Fruit fly (Drosophila melanogaster) whole organism, pupa: ENCODE results near the gene CG43085.

Experiments
- CG10348 ChIP-seq: fragments of 200-800 bp; sonication (Bioruptor generic); IDR thresholded peaks from 2 replicates; pipeline ENCODE4 v1.3.6; 2022; ENCODE audit warnings: missing biosample characterization, missing genetic modification characterization
- CG12605 ChIP-seq: fragments of 200-800 bp; sonication (Bioruptor generic); IDR thresholded peaks from 2 replicates; pipeline ENCODE4 v1.3.6; 2022; ENCODE audit warnings: missing biosample characterization, missing genetic modification characterization
- CG13204 ChIP-seq: fragments of 200-800 bp; sonication (Bioruptor generic); optimal IDR thresholded peaks from 2 replicates; lab custom pipeline; 2018; ENCODE audit warnings: missing biosample characterization, mild to moderate bottlenecking, missing genetic modification characterization, moderate library complexity
- CG14655 ChIP-seq: fragments of 200-800 bp; sonication (Bioruptor generic); optimal IDR thresholded peaks from 3 replicates; lab custom pipeline; 2017; ENCODE audit warnings: mild to moderate bottlenecking, missing biosample characterization, missing genetic modification reagents, missing genetic modification characterization
- CG15710 ChIP-seq: fragments of 200-800 bp; sonication (Bioruptor generic); optimal IDR thresholded peaks from 2 replicates; lab custom pipeline; 2018; ENCODE audit warnings: missing biosample characterization, mild to moderate bottlenecking, missing genetic modification characterization, moderate library complexity
- CG17806 ChIP-seq: fragments of 200-800 bp; sonication (Bioruptor generic); optimal IDR thresholded peaks from 2 replicates; lab custom pipeline; 2018; ENCODE audit warnings: missing biosample characterization, mild to moderate bottlenecking, missing genetic modification characterization, moderate library complexity
- CG32121 ChIP-seq: fragments of 200-800 bp; sonication (Bioruptor generic); IDR thresholded peaks from 2 replicates; pipeline ENCODE4 v1.3.6; 2022; ENCODE audit warnings: missing biosample characterization, missing genetic modification characterization
- CG34367 ChIP-seq: fragments of 200-800 bp; sonication (Bioruptor generic); optimal IDR thresholded peaks from 2 replicates; lab custom pipeline; 2018; ENCODE audit warnings: missing biosample characterization, mild to moderate bottlenecking, missing genetic modification characterization
- CG4496 ChIP-seq: fragments of 200-800 bp; sonication (Bioruptor generic); IDR thresholded peaks from 3 replicates; pipeline ENCODE4 v1.3.6; 2022; ENCODE audit warnings: missing biosample characterization, missing genetic modification characterization
- CG8159 ChIP-seq: fragments of 200-800 bp; sonication (Bioruptor generic); optimal IDR thresholded peaks from 3 replicates; lab custom pipeline; 2018; ENCODE audit warnings: missing biosample characterization, mild to moderate bottlenecking, missing genetic modification characterization, moderate library complexity
- CG8301 ChIP-seq: fragments of 200-800 bp; sonication (Bioruptor generic); optimal IDR thresholded peaks from 2 replicates; lab custom pipeline; 2018; ENCODE audit warnings: missing biosample characterization, mild to moderate bottlenecking, missing genetic modification characterization
- CG9948 ChIP-seq: fragments of 200-800 bp; sonication (Bioruptor generic); optimal IDR thresholded peaks from 2 replicates; lab custom pipeline; 2018; ENCODE audit warnings: missing biosample characterization, mild to moderate bottlenecking, missing genetic modification characterization, moderate library complexity
- D1 ChIP-seq: fragments of 200-800 bp; sonication (Bioruptor generic); optimal IDR thresholded peaks from 2 replicates; lab custom pipeline; 2018; ENCODE audit warnings: missing biosample characterization, mild to moderate bottlenecking, missing genetic modification characterization, moderate library complexity
- EcR ChIP-seq: fragments of 200-800 bp; sonication (Bioruptor generic); optimal IDR thresholded peaks from 3 replicates; lab custom pipeline; 2019; ENCODE audit warnings: missing biosample characterization, missing genetic modification characterization, mild to moderate bottlenecking, moderate library complexity, missing genetic modification reagents
- Ets98B ChIP-seq: fragments of 200-800 bp; sonication (Bioruptor generic); IDR thresholded peaks from 2 replicates; pipeline ENCODE4 v1.3.6; 2022; ENCODE audit warnings: missing biosample characterization, missing genetic modification characterization
- Pif1A ChIP-seq: fragments of 200-800 bp; sonication (Bioruptor generic); optimal IDR thresholded peaks from 3 replicates; lab custom pipeline; 2016; ENCODE audit warnings: missing biosample characterization, missing genetic modification characterization
- Pif1B ChIP-seq: fragments of 200-800 bp; sonication (Bioruptor generic); optimal IDR thresholded peaks from 3 replicates; lab custom pipeline; 2016; ENCODE audit warnings: missing biosample characterization, missing genetic modification characterization
- Snoo ChIP-seq: fragments of 200-800 bp; sonication (Bioruptor generic); optimal IDR thresholded peaks from 3 replicates; lab custom pipeline; 2017; ENCODE audit warnings: missing biosample characterization, mild to moderate bottlenecking, missing genetic modification characterization, inconsistent platforms
- fd96Ca ChIP-seq: fragments of 200-800 bp; sonication (Bioruptor generic); IDR thresholded peaks from 3 replicates; pipeline ENCODE4 v1.3.6; 2022; ENCODE audit warnings: missing biosample characterization, missing genetic modification characterization
- gl ChIP-seq: fragments of 200-800 bp; sonication (Bioruptor generic); optimal IDR thresholded peaks from 2 replicates; lab custom pipeline; 2018; ENCODE audit warnings: missing biosample characterization, mild to moderate bottlenecking, missing genetic modification characterization
- rn ChIP-seq: fragments of 200-800 bp; sonication (Bioruptor generic); IDR thresholded peaks from 2 replicates; pipeline ENCODE4 v1.3.6; 2022; ENCODE audit warnings: missing biosample characterization, missing genetic modification characterization

Gene CG43085

dm6 chr3L:17642017-17642416 lies 4.5 kb downstream of the CG43085 start:
- TF ChIP-seq CG34367 (tag; lab: Kevin White, UChicago), result no peak
- no peak for TF ChIP-seq CG8159 (tag; lab: Kevin White, UChicago)
- TF ChIP-seq CG8301 (tag; lab: Kevin White, UChicago), result no peak
- no peak for TF ChIP-seq Snoo (tag; lab: Kevin White, UChicago)
- TF ChIP-seq CG9948, result no peak
- no peak for TF ChIP-seq CG32121
- TF ChIP-seq CG10348 (GFP tag; lab: Robert Waterston, UW), result no peak
- no peak for TF ChIP-seq CG13204
- no peak for TF ChIP-seq CG17806 (tag; lab: Kevin White, UChicago)
- TF ChIP-seq D1, result no peak

DNA sequence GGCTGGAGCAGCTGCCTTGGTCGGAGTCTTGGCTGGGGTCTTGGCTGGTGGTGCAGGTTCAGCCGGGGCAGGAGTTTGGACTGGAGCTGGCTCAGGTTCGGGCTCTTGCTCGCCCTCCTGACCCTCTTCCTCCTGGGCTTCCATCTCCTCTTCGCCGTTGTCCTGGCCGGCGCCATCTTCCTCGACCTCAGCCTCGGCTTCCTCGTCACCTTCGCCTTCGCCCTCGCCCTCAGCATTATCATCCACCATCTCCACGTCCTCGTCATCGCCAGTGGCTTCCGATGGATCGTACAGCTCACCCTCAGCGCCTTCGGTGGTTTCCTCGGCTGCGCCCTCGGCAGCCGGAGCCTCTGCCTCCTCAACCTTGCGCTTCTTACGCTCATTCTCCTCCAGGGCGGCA lies 7.9 kb downstream of the CG43085 start:
- TF ChIP-seq Pif1A (no peak), D1 (no peak)

dm6 chr3L:17637809-17638208 lies 8.7 kb downstream of the CG43085 start:
- TF ChIP-seq D1 (no peak), EcR (GFP tag; lab: Kevin White, UChicago) (peak; percentile 23), CG4496 (GFP tag; lab: Robert Waterston, UW) (no peak)

DNA sequence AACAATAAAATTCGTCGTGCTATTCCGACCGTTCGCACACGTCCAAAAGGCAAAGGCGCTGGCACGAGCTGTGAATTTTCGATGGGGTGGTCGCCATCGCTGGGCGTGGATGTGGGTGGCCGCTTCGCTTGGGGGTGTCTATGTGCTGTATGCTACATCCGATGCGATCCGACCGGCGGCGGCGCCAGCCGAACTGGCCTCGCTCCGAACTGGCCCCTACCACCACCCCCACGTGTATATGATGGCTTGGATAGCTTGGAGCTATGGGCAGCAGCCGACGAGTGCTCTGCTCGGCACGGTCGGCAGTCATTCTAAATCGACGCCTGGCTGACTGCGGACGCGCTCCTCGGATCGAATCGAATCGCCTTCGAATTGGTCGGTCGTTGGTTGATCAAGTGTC lies 13.4 kb downstream of the CG43085 start, which contains the start of gene CG7497:
TSS of gene CG7497 (plus strand) at position 308 of the 400 bp plus-strand sequence.
- TF ChIP-seq CG32121 (peak; percentile 75), Pif1A (no peak), CG13204 (peak; percentile 39), gl (tag; lab: Kevin White, UChicago) (no peak), CG4496 (GFP tag; lab: Robert Waterston, UW) (peak; percentile 52)
- TF ChIP-seq, all 21 proteins: peak for 3

dm6 chr3L:17631247-17631646 lies 15.3 kb downstream of the CG43085 start:
- TF ChIP-seq Pif1B (GFP tag; lab: Kevin White, UChicago), result peak; percentile 30
- TF ChIP-seq D1, result no peak
- no peak for TF ChIP-seq CG12605 (GFP tag; lab: Robert Waterston, UW)
- no peak for TF ChIP-seq fd96Ca (GFP tag; lab: Robert Waterston, UW)
- no peak for TF ChIP-seq Snoo (tag; lab: Kevin White, UChicago)
- no peak for TF ChIP-seq CG14655 (GFP tag; lab: Kevin White, UChicago)
- TF ChIP-seq CG4496 (GFP tag; lab: Robert Waterston, UW), result peak; percentile 48; the same call in 1 of the 3 replicates
- TF ChIP-seq CG8159 (tag; lab: Kevin White, UChicago), result no peak
- TF ChIP-seq gl (tag; lab: Kevin White, UChicago), result peak; percentile 45
- no peak for TF ChIP-seq CG9948
- no peak for TF ChIP-seq rn (GFP tag; lab: Robert Waterston, UW)
- no peak for TF ChIP-seq Ets98B
- no peak for TF ChIP-seq CG10348 (GFP tag; lab: Robert Waterston, UW)
- peak; percentile 35 for TF ChIP-seq Pif1A
- TF ChIP-seq CG8301 (tag; lab: Kevin White, UChicago), result no peak
- TF ChIP-seq CG32121, result no peak
- no peak for TF ChIP-seq CG13204
- no peak for TF ChIP-seq CG15710 (tag; lab: Kevin White, UChicago)
- TF ChIP-seq CG34367 (tag; lab: Kevin White, UChicago), result peak; percentile 9
- no peak for TF ChIP-seq EcR (GFP tag; lab: Kevin White, UChicago)
- no peak for TF ChIP-seq CG17806 (tag; lab: Kevin White, UChicago)

- TF ChIP-seq CG4496 (GFP tag; lab: Robert Waterston, UW) (no peak), Snoo (tag; lab: Kevin White, UChicago) (peak; percentile 12), EcR (GFP tag; lab: Kevin White, UChicago) (peak; percentile 84), CG32121 (no peak)
Observed at dm6 chr3L:17625574-17626128, 20.9 kb downstream of the CG43085 start.

DNA sequence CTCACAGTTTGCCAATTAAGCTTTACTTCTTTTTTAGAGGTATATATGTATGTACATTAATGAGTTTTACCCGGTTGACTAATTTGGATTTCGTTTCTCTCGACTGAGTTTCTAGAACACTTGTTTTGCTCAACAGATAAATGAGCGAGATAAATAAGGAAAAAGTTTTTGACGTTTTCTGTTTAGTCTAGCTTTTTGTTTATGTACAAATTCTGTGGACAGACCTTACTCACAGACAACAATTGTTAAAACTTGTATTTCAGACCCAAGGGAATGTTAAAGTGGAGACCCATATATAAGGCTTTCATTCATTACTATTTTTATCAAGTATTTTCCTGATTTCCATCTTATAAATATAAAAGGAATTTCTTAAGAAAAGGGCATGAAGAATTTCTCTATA lies 21.5 kb downstream of the CG43085 start:
- no peak for TF ChIP-seq Ets98B
- TF ChIP-seq CG8301 (tag; lab: Kevin White, UChicago), result no peak

DNA sequence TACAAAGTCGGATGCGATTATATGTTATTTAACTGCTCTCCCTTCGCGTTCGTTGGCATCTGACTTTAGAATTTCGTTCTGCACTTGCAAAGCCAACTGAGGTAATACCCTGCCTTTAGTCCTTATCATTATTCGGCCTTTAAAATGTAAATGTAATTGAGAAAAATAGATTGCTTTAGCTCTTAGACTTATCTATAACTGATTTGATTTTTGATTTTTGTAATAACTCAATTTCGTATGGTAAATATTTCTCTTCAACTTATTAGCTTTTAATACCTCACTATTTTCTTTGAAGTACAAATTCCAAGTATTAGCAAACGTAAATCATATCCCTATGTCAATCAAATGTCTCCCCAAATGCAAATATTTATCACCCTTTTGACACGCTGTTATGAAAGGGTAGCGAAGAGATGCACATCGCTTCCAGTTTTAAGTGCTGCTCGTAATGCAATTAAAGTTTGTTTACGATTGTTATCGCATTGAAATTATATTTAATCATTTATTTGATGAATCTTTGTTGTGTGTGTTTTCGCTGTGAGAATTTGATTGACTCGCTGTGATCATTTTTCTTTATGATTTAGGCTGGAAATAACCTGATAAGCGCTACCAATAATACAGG lies 22.2 kb downstream of the CG43085 start:
- TF ChIP-seq CG8301 (tag; lab: Kevin White, UChicago) (no peak), EcR (GFP tag; lab: Kevin White, UChicago) (peak; percentile 67)
- TF ChIP-seq, all 21 proteins: peak for 1
